Worm (Caenorhabditis elegans) whole organism, L2 larva: ENCODE results near the gene B0457.2.

Experiments
- C34F6.9 ChIP-seq: fragments of 150-350 bp; optimal IDR thresholded peaks from 2 replicates; lab custom pipeline; 2014; ENCODE audit warnings: missing biosample characterization, missing genetic modification characterization
- F13H6.1 ChIP-seq: sonication (generic microtip); optimal IDR thresholded peaks from 2 replicates; lab custom pipeline; 2016; ENCODE audit warnings: missing genetic modification characterization, missing compliant biosample characterization
- R02D3.7 ChIP-seq: fragments of 150-350 bp; optimal IDR thresholded peaks from 2 replicates; lab custom pipeline; 2014; ENCODE audit warnings: missing biosample characterization, missing genetic modification characterization
- Y55F3AM.14 ChIP-seq: fragments of 200-800 bp; sonication (Bioruptor generic); optimal IDR thresholded peaks from 2 replicates; lab custom pipeline; 2018; ENCODE audit warnings: mild to moderate bottlenecking, missing genetic modification characterization, missing compliant biosample characterization
- ZK546.5 ChIP-seq: sonication (generic microtip); optimal IDR thresholded peaks from 2 replicates; lab custom pipeline; 2017; ENCODE audit warnings: missing biosample characterization, missing genetic modification characterization
- alr-1 ChIP-seq: fragments of 150-350 bp; optimal IDR thresholded peaks from 2 replicates; lab custom pipeline; 2014; ENCODE audit warnings: missing biosample characterization, missing genetic modification characterization
- aly-2 ChIP-seq: fragments of 150-350 bp; optimal IDR thresholded peaks from 2 replicates; lab custom pipeline; 2014; ENCODE audit warnings: missing biosample characterization, missing genetic modification characterization
- ama-1 ChIP-seq: fragments of 150-350 bp; optimal IDR thresholded peaks from 2 replicates; lab custom pipeline; 2018; ENCODE audit warnings: inconsistent platforms
- blmp-1 ChIP-seq: sonication (generic microtip); optimal IDR thresholded peaks from 2 replicates; lab custom pipeline; 2017; ENCODE audit warnings: missing genetic modification characterization, mild to moderate bottlenecking, missing compliant biosample characterization, antibody characterized with exemption, moderate library complexity; ENCODE audit not compliant: insufficient read depth
- ceh-16 ChIP-seq: fragments of 150-350 bp; optimal IDR thresholded peaks from 2 replicates; lab custom pipeline; 2014; ENCODE audit warnings: missing biosample characterization, missing genetic modification characterization
- ceh-82 ChIP-seq: fragments of 150-350 bp; optimal IDR thresholded peaks from 2 replicates; lab custom pipeline; 2014; ENCODE audit warnings: missing biosample characterization, missing genetic modification characterization
- crh-2 ChIP-seq: sonication (generic microtip); optimal IDR thresholded peaks from 2 replicates; lab custom pipeline; 2017; ENCODE audit warnings: missing biosample characterization, missing genetic modification characterization
- dmd-4 ChIP-seq: sonication (generic microtip); optimal IDR thresholded peaks from 2 replicates; lab custom pipeline; 2017; ENCODE audit warnings: missing biosample characterization, missing genetic modification characterization
- egl-27 ChIP-seq: sonication (generic microtip); optimal IDR thresholded peaks from 3 replicates; lab custom pipeline; 2017; ENCODE audit warnings: missing biosample characterization, missing genetic modification reagents, missing genetic modification characterization
- elt-1 ChIP-seq: fragments of 150-350 bp; optimal IDR thresholded peaks from 2 replicates; lab custom pipeline; 2014; ENCODE audit warnings: missing biosample characterization, missing genetic modification characterization
- elt-3 ChIP-seq: sonication (generic microtip); optimal IDR thresholded peaks from 2 replicates; lab custom pipeline; 2017; ENCODE audit warnings: missing biosample characterization, missing genetic modification characterization
- fos-1 ChIP-seq: fragments of 150-350 bp; optimal IDR thresholded peaks from 2 replicates; lab custom pipeline; 2014; ENCODE audit warnings: missing biosample characterization, missing genetic modification characterization
- gmeb-1 ChIP-seq: fragments of 150-350 bp; optimal IDR thresholded peaks from 2 replicates; lab custom pipeline; 2014; ENCODE audit warnings: missing biosample characterization, missing genetic modification characterization
- lin-11 ChIP-seq: fragments of 150-350 bp; sonication (generic microtip); optimal IDR thresholded peaks from 2 replicates; lab custom pipeline; 2014; ENCODE audit warnings: missing biosample characterization, missing genetic modification characterization, inconsistent platforms, mixed read lengths
- lin-13 ChIP-seq: fragments of 150-350 bp; optimal IDR thresholded peaks from 2 replicates; lab custom pipeline; 2014; ENCODE audit warnings: missing biosample characterization, missing genetic modification reagents, missing genetic modification characterization
- lin-39 ChIP-seq: fragments of 150-350 bp; optimal IDR thresholded peaks from 2 replicates; lab custom pipeline; 2014; ENCODE audit warnings: missing biosample characterization, missing genetic modification reagents, missing genetic modification characterization
- lsy-2 ChIP-seq, 2 experiments: fragments of 150-350 bp in 1 of 2; sonication (generic microtip) in 1 of 2; optimal IDR thresholded peaks; 2 replicates each; lab custom pipeline; 2014 to 2017; ENCODE audit warnings: missing biosample characterization in 2 of 2, missing genetic modification characterization in 2 of 2
- mab-5 ChIP-seq: fragments of 150-350 bp; optimal IDR thresholded peaks from 2 replicates; lab custom pipeline; 2014; ENCODE audit warnings: missing biosample characterization, missing genetic modification characterization
- mbf-1 ChIP-seq: sonication (generic microtip); optimal IDR thresholded peaks from 2 replicates; lab custom pipeline; 2017; ENCODE audit warnings: missing biosample characterization, missing genetic modification characterization
- mdl-1 ChIP-seq, 2 experiments: fragments of 150-350 bp in 1 of 2; sonication (generic microtip) in 1 of 2; optimal IDR thresholded peaks; 2 replicates each; lab custom pipeline; 2017; ENCODE audit warnings: missing biosample characterization in 2 of 2, missing genetic modification characterization in 2 of 2
- nhr-10 ChIP-seq: sonication (generic microtip); optimal IDR thresholded peaks from 2 replicates; lab custom pipeline; 2017; ENCODE audit warnings: missing biosample characterization, missing genetic modification characterization
- nhr-11 ChIP-seq: fragments of 150-350 bp; optimal IDR thresholded peaks from 2 replicates; lab custom pipeline; 2014; ENCODE audit warnings: missing biosample characterization, missing genetic modification characterization
- nhr-12 ChIP-seq: fragments of 150-350 bp; optimal IDR thresholded peaks from 2 replicates; lab custom pipeline; 2014; ENCODE audit warnings: missing biosample characterization, missing genetic modification characterization
- nhr-129 ChIP-seq: fragments of 150-350 bp; optimal IDR thresholded peaks from 2 replicates; lab custom pipeline; 2014; ENCODE audit warnings: missing biosample characterization, missing genetic modification characterization
- nhr-21 ChIP-seq: fragments of 150-350 bp; optimal IDR thresholded peaks from 2 replicates; lab custom pipeline; 2014; ENCODE audit warnings: missing biosample characterization, missing genetic modification characterization
- nhr-23 ChIP-seq: fragments of 150-350 bp; optimal IDR thresholded peaks from 2 replicates; lab custom pipeline; 2014; ENCODE audit warnings: missing biosample characterization, missing genetic modification reagents, missing genetic modification characterization
- nhr-237 ChIP-seq: fragments of 150-350 bp; optimal IDR thresholded peaks from 2 replicates; lab custom pipeline; 2014; ENCODE audit warnings: missing biosample characterization, missing genetic modification characterization
- nhr-25 ChIP-seq: fragments of 150-350 bp; sonication (generic microtip); optimal IDR thresholded peaks from 3 replicates; lab custom pipeline; 2014; ENCODE audit warnings: missing biosample characterization, missing genetic modification characterization
- nhr-6 ChIP-seq: fragments of 150-350 bp; optimal IDR thresholded peaks from 2 replicates; lab custom pipeline; 2014; ENCODE audit warnings: missing biosample characterization, missing genetic modification characterization
- nhr-77 ChIP-seq: fragments of 150-350 bp; optimal IDR thresholded peaks from 2 replicates; lab custom pipeline; 2014; ENCODE audit warnings: missing biosample characterization, missing genetic modification characterization
- peb-1 ChIP-seq: fragments of 150-350 bp; optimal IDR thresholded peaks from 2 replicates; lab custom pipeline; 2014; ENCODE audit warnings: missing biosample characterization, missing genetic modification characterization
- sem-4 ChIP-seq: fragments of 150-350 bp; optimal IDR thresholded peaks from 2 replicates; lab custom pipeline; 2014; ENCODE audit warnings: missing biosample characterization, missing genetic modification reagents, missing genetic modification characterization
- skn-1 ChIP-seq: sonication (generic microtip); optimal IDR thresholded peaks from 2 replicates; lab custom pipeline; 2017; ENCODE audit warnings: missing biosample characterization, missing genetic modification characterization
- sma-3 ChIP-seq: sonication (generic microtip); optimal IDR thresholded peaks from 2 replicates; lab custom pipeline; 2016; ENCODE audit warnings: missing genetic modification reagents, missing genetic modification characterization, missing compliant biosample characterization
- sma-9 ChIP-seq, 2 experiments: fragments of 150-350 bp in 1 of 2; sonication (generic microtip) in 1 of 2; optimal IDR thresholded peaks; 2 replicates each; lab custom pipeline; 2014 to 2016; ENCODE audit warnings: missing genetic modification characterization in 2 of 2, mild to moderate bottlenecking in 1 of 2, missing biosample characterization in 1 of 2, missing compliant biosample characterization in 1 of 2, missing genetic modification reagents in 1 of 2, moderate library complexity in 1 of 2
- snpc-4 ChIP-seq: fragments of 150-350 bp; optimal IDR thresholded peaks from 2 replicates; lab custom pipeline; 2014; ENCODE audit warnings: missing biosample characterization, missing genetic modification characterization
- unc-39 ChIP-seq: fragments of 150-350 bp; optimal IDR thresholded peaks from 2 replicates; lab custom pipeline; 2014; ENCODE audit warnings: missing biosample characterization, missing genetic modification characterization
- unc-55 ChIP-seq: fragments of 150-350 bp; sonication (generic microtip); optimal IDR thresholded peaks from 3 replicates; lab custom pipeline; 2014; ENCODE audit warnings: missing biosample characterization, missing genetic modification reagents, missing genetic modification characterization
- unc-62 ChIP-seq: fragments of 150-350 bp; optimal IDR thresholded peaks from 2 replicates; lab custom pipeline; 2014; ENCODE audit warnings: missing biosample characterization, missing genetic modification reagents, missing genetic modification characterization
- zag-1 ChIP-seq: fragments of 150-350 bp; optimal IDR thresholded peaks from 2 replicates; lab custom pipeline; 2014; ENCODE audit warnings: missing biosample characterization, missing genetic modification characterization
- ztf-1 ChIP-seq: fragments of 200-800 bp; sonication (Bioruptor generic); conservative IDR thresholded peaks from 2 replicates; pipeline ENCODE4 v1.3.6; 2022; ENCODE audit warnings: missing genetic modification characterization, missing compliant biosample characterization
- ztf-11 ChIP-seq: sonication (generic microtip); optimal IDR thresholded peaks from 2 replicates; lab custom pipeline; 2017; ENCODE audit warnings: missing biosample characterization, missing genetic modification characterization
- ztf-4 ChIP-seq: fragments of 150-350 bp; optimal IDR thresholded peaks from 2 replicates; lab custom pipeline; 2014; ENCODE audit warnings: missing biosample characterization, missing genetic modification characterization

Gene B0457.2

ce11 chrII:8932392-8932791 lies 6.0 kb upstream of the B0457.2 start:
- no peak for TF ChIP-seq fos-1 (tag; lab: Kevin White, UChicago)
- TF ChIP-seq lin-39 (tag; lab: Kevin White, UChicago), result no peak
- no peak for TF ChIP-seq ZK546.5 (tag; lab: Kevin White, UChicago)

ce11 chrII:8931405-8932149 lies 5.2 kb upstream of the B0457.2 start:
- TF ChIP-seq F13H6.1 (tag; lab: Kevin White, UChicago) (peak; percentile 45), lsy-2 (tag; optimal IDR thresholded peaks at IDR 0.05; lab: Kevin White, UChicago) (peak in 1 of 2 experiments; percentile 20), sma-3 (no peak), dmd-4 (tag; lab: Kevin White, UChicago) (no peak), lin-13 (GFP tag; lab: Kevin White, UChicago) (no peak), unc-62 (GFP tag; lab: Kevin White, UChicago) (no peak), nhr-21 (tag; lab: Kevin White, UChicago) (no peak), gmeb-1 (no peak), snpc-4 (tag; lab: Kevin White, UChicago) (no peak), nhr-237 (no peak), sma-9 (GFP tag; optimal IDR thresholded peaks at IDR 0.05; lab: Kevin White, UChicago) (no peak), sma-9 (tag; optimal IDR thresholded peaks at IDR 0.05; lab: Kevin White, UChicago) (no peak), ceh-16 (no peak), ztf-11 (tag; lab: Kevin White, UChicago) (no peak), nhr-25 (no peak), fos-1 (tag; lab: Kevin White, UChicago) (peak; percentile 28), elt-3 (tag; lab: Kevin White, UChicago) (no peak), lin-39 (tag; lab: Kevin White, UChicago) (no peak), sem-4 (tag; lab: Kevin White, UChicago) (no peak), alr-1 (no peak), ztf-4 (tag; lab: Kevin White, UChicago) (no peak), skn-1 (tag; lab: Kevin White, UChicago) (no peak), nhr-12 (no peak), egl-27 (tag; lab: Kevin White, UChicago) (no peak), nhr-6 (tag; lab: Kevin White, UChicago) (no peak), nhr-77 (tag; lab: Kevin White, UChicago) (no peak), mdl-1 (tag; optimal IDR thresholded peaks at IDR 0.05; lab: Kevin White, UChicago) (no peak), lin-11 (no peak), unc-39 (tag; lab: Kevin White, UChicago) (no peak), peb-1 (tag; lab: Kevin White, UChicago) (no peak), ZK546.5 (tag; lab: Kevin White, UChicago) (no peak), Y55F3AM.14 (GFP tag; lab: Kevin White, UChicago) (no peak), ceh-82 (no peak), elt-1 (no peak), mab-5 (tag; lab: Kevin White, UChicago) (no peak), crh-2 (peak; percentile 47), ztf-1 (GFP tag; lab: Robert Waterston, UW) (no peak), blmp-1 (tag; lab: Kevin White, UChicago) (no peak), C34F6.9 (peak; percentile 10), zag-1 (no peak), mbf-1 (tag; lab: Kevin White, UChicago) (no peak), aly-2 (tag; lab: Kevin White, UChicago) (no peak), nhr-10 (tag; lab: Kevin White, UChicago) (no peak), R02D3.7 (no peak), unc-55 (GFP tag; lab: Kevin White, UChicago) (no peak), ama-1 (peak; percentile 71), nhr-11 (tag; lab: Kevin White, UChicago) (no peak), nhr-23 (tag; lab: Kevin White, UChicago) (no peak), nhr-129 (peak; percentile 10)
